Fruit fly (Drosophila melanogaster): ENCODE results near the gene bru3.

bru3 gene

dm6 chr3L:13666680-13667671 lies 136.2 kb downstream of the bru3 start (continued):
- no peak for TF ChIP-seq CG10366 (GFP tag; IDR thresholded peaks at IDR 0.05)
- peak; percentile 78 for TF ChIP-seq CG8478 (optimal IDR thresholded peaks at IDR 0.05)
- TF ChIP-seq CG4617 (GFP tag; optimal IDR thresholded peaks at IDR 0.05; ENCODE audit: borderline replicate concordance) = no peak
- peak; percentile 70 for TF ChIP-seq ewg (GFP tag; optimal IDR thresholded peaks at IDR 0.05)
- TF ChIP-seq CG7271 (tag; optimal IDR thresholded peaks at IDR 0.05) = no peak
- TF ChIP-seq Jarid2 (GFP tag; optimal IDR thresholded peaks at IDR 0.05) = peak; percentile 76
- peak; percentile 57 for TF ChIP-seq scrt (GFP tag; optimal IDR thresholded peaks at IDR 0.05)
- TF ChIP-seq CG1832 (GFP tag; optimal IDR thresholded peaks at IDR 0.05) = peak; percentile 91
- no peak for TF ChIP-seq CG6791 (GFP tag; IDR thresholded peaks at IDR 0.05; ENCODE audit: partially characterized antibody)
- TF ChIP-seq dmrt11E (tag; optimal IDR thresholded peaks at IDR 0.05) = no peak
- TF ChIP-seq CG9609 (GFP tag; optimal IDR thresholded peaks at IDR 0.05) = no peak
- TF ChIP-seq CG2199 (GFP tag; IDR thresholded peaks at IDR 0.05) = peak; percentile 84; the same call in 2 of the 3 replicates
- TF ChIP-seq sr (GFP tag; IDR thresholded peaks at IDR 0.05) = peak; percentile 58; the same call in 1 of the 3 replicates
- TF ChIP-seq CG9727 (GFP tag; optimal IDR thresholded peaks at IDR 0.05) = no peak
- TF ChIP-seq CG11723 (GFP tag; optimal IDR thresholded peaks at IDR 0.05) = no peak
- peak; percentile 47 for TF ChIP-seq sug (tag; optimal IDR thresholded peaks at IDR 0.05)
- TF ChIP-seq shn (GFP tag; optimal IDR thresholded peaks at IDR 0.05) = no peak
- TF ChIP-seq CG10321 (GFP tag; IDR thresholded peaks at IDR 0.05) = peak; percentile 94
- 0 out of 2 replicates have a peak, but pooled peaks have one; percentile 4 for TF ChIP-seq CG13287 (GFP tag; IDR thresholded peaks at IDR 0.05; ENCODE audit: partially characterized antibody)
- TF ChIP-seq CG11247 (GFP tag; IDR thresholded peaks at IDR 0.05) = no peak
- TF ChIP-seq luna (GFP tag; optimal IDR thresholded peaks at IDR 0.05) = no peak
- peak; percentile 55; the same call in 2 of the 3 replicates for TF ChIP-seq ci (GFP tag; IDR thresholded peaks at IDR 0.05)
- TF ChIP-seq Deaf1 (tag; optimal IDR thresholded peaks at IDR 0.05) = peak; percentile 93
- TF ChIP-seq CG12769 (tag; optimal IDR thresholded peaks at IDR 0.05) = peak; percentile 4
- TF ChIP-seq esg (GFP tag; conservative IDR thresholded peaks at IDR 0.05) = no peak
- TF ChIP-seq HLHmδ (GFP tag; optimal IDR thresholded peaks at IDR 0.05) = no peak
- TF ChIP-seq CG8281 (tag; optimal IDR thresholded peaks at IDR 0.05) = no peak
- TF ChIP-seq Dp (GFP tag; optimal IDR thresholded peaks at IDR 0.05) = no peak
- TF ChIP-seq nmo (GFP tag; optimal IDR thresholded peaks at IDR 0.05) = no peak
- peak; percentile 42 for TF ChIP-seq Nf-YC (tag; optimal IDR thresholded peaks at IDR 0.05)
- TF ChIP-seq HmgZ (tag; optimal IDR thresholded peaks at IDR 0.05) = no peak
- no peak for TF ChIP-seq dm (GFP tag; optimal IDR thresholded peaks at IDR 0.05)
- peak; percentile 47 to 52 for TF ChIP-seq Trl (optimal IDR thresholded peaks at IDR 0.05)
- no peak for TF ChIP-seq Trl (GFP tag; optimal IDR thresholded peaks at IDR 0.05)
- no peak for TF ChIP-seq CG10267 (tag; optimal IDR thresholded peaks at IDR 0.05)
- peak; percentile 21; the same call in 1 of the 2 replicates for TF ChIP-seq Bgb (GFP tag; IDR thresholded peaks at IDR 0.05; ENCODE audit: partially characterized antibody)
- no peak for TF ChIP-seq CG4328 (GFP tag; optimal IDR thresholded peaks at IDR 0.05)
- TF ChIP-seq croc (GFP tag; conservative IDR thresholded peaks at IDR 0.05) = no peak
- TF ChIP-seq lab (GFP tag; optimal IDR thresholded peaks at IDR 0.05) = peak; percentile 20
- no peak for TF ChIP-seq HLH3B (GFP tag; IDR thresholded peaks at IDR 0.05)
- TF ChIP-seq CG10147 (GFP tag; optimal IDR thresholded peaks at IDR 0.05) = no peak
- TF ChIP-seq pb (GFP tag; optimal IDR thresholded peaks at IDR 0.05) = no peak
- 0 out of 2 replicates have a peak, but pooled peaks have one; percentile 12 for TF ChIP-seq bbx (GFP tag; IDR thresholded peaks at IDR 0.05; ENCODE audit: partially characterized antibody)
- TF ChIP-seq gcm (GFP tag; optimal IDR thresholded peaks at IDR 0.05) = no peak
- peak; percentile 16; the same call in 1 of the 2 replicates for TF ChIP-seq ttk (GFP tag; IDR thresholded peaks at IDR 0.05)
- TF ChIP-seq sisA (GFP tag; IDR thresholded peaks at IDR 0.05) = no peak
- no peak for TF ChIP-seq toy (GFP tag; IDR thresholded peaks at IDR 0.05)
- no peak for TF ChIP-seq Fer2 (tag; optimal IDR thresholded peaks at IDR 0.05)

Measured in whole organism, embryonic.